Fruit fly (Drosophila melanogaster) whole organism, pupa: ENCODE data around the gene Sras.

ENCODE experiments used
- CG10348 ChIP-seq: fragments of 200-800 bp; sonication (Bioruptor generic); IDR thresholded peaks from 2 replicates; pipeline ENCODE4 v1.3.6; 2022; ENCODE audit warnings: missing biosample characterization, missing genetic modification characterization
- CG14655 ChIP-seq: fragments of 200-800 bp; sonication (Bioruptor generic); optimal IDR thresholded peaks from 3 replicates; lab custom pipeline; 2017; ENCODE audit warnings: mild to moderate bottlenecking, missing biosample characterization, missing genetic modification reagents, missing genetic modification characterization
- EcR ChIP-seq: fragments of 200-800 bp; sonication (Bioruptor generic); optimal IDR thresholded peaks from 3 replicates; lab custom pipeline; 2019; ENCODE audit warnings: missing biosample characterization, missing genetic modification characterization, mild to moderate bottlenecking, moderate library complexity, missing genetic modification reagents
- fd96Ca ChIP-seq: fragments of 200-800 bp; sonication (Bioruptor generic); IDR thresholded peaks from 3 replicates; pipeline ENCODE4 v1.3.6; 2022; ENCODE audit warnings: missing biosample characterization, missing genetic modification characterization

dm6 chr3L:5583295-5583707 lies 19.7 kb downstream of the Sras start:
- TF ChIP-seq CG14655 (GFP tag; lab: Kevin White, UChicago), result no peak
- TF ChIP-seq fd96Ca (GFP tag; lab: Robert Waterston, UW), result peak; percentile 76; the same call in 2 of the 3 replicates
- peak; percentile 60; the same call in 1 of the 2 replicates for TF ChIP-seq CG10348 (GFP tag; lab: Robert Waterston, UW)
- TF ChIP-seq EcR (GFP tag; lab: Kevin White, UChicago), result no peak
